Worm (Caenorhabditis elegans) whole organism, L3 larva: ENCODE measurements around the gene otpl-2.

Experiments
- R02D3.7 ChIP-seq: fragments of 150-350 bp; optimal IDR thresholded peaks from 2 replicates; lab custom pipeline; 2014; ENCODE audit warnings: missing biosample characterization, missing genetic modification characterization
- ama-1 ChIP-seq: fragments of 150-350 bp; optimal IDR thresholded peaks from 2 replicates; lab custom pipeline; 2018
- fkh-10 ChIP-seq: sonication (generic microtip); optimal IDR thresholded peaks from 2 replicates; lab custom pipeline; 2017; ENCODE audit warnings: missing biosample characterization, missing genetic modification reagents, missing genetic modification characterization
- fkh-2 ChIP-seq: fragments of 150-350 bp; optimal IDR thresholded peaks from 2 replicates; lab custom pipeline; 2014; ENCODE audit warnings: missing biosample characterization, missing genetic modification reagents, missing genetic modification characterization
- fos-1 ChIP-seq: fragments of 150-350 bp; optimal IDR thresholded peaks from 2 replicates; lab custom pipeline; 2014; ENCODE audit warnings: missing biosample characterization, missing genetic modification characterization
- lin-15B ChIP-seq: fragments of 150-350 bp; optimal IDR thresholded peaks from 2 replicates; lab custom pipeline; 2014; ENCODE audit warnings: missing biosample characterization, missing genetic modification characterization
- nfya-1 ChIP-seq: sonication (generic microtip); optimal IDR thresholded peaks from 2 replicates; lab custom pipeline; 2017; ENCODE audit warnings: missing genetic modification characterization, mild to moderate bottlenecking, missing compliant biosample characterization, antibody characterized with exemption, moderate library complexity; ENCODE audit not compliant: insufficient read depth
- nhr-237 ChIP-seq: fragments of 150-350 bp; optimal IDR thresholded peaks from 2 replicates; lab custom pipeline; 2014; ENCODE audit warnings: missing biosample characterization, missing genetic modification characterization
- nhr-28 ChIP-seq: fragments of 150-350 bp; optimal IDR thresholded peaks from 2 replicates; lab custom pipeline; 2014; ENCODE audit warnings: missing biosample characterization, missing genetic modification characterization
- nhr-77 ChIP-seq: fragments of 150-350 bp; optimal IDR thresholded peaks from 2 replicates; lab custom pipeline; 2014; ENCODE audit warnings: missing biosample characterization, missing genetic modification characterization
- pha-4 ChIP-seq: fragments of 150-350 bp; optimal IDR thresholded peaks from 2 replicates; lab custom pipeline; 2014; ENCODE audit warnings: missing biosample characterization, missing genetic modification reagents, missing genetic modification characterization
- snpc-4 ChIP-seq: fragments of 150-350 bp; optimal IDR thresholded peaks from 2 replicates; lab custom pipeline; 2014; ENCODE audit warnings: missing biosample characterization, missing genetic modification characterization
- unc-62 ChIP-seq: fragments of 150-350 bp; sonication (generic microtip); optimal IDR thresholded peaks from 4 replicates; lab custom pipeline; 2014; ENCODE audit warnings: missing biosample characterization, missing genetic modification reagents, missing genetic modification characterization
- zag-1 ChIP-seq: fragments of 150-350 bp; optimal IDR thresholded peaks from 2 replicates; lab custom pipeline; 2014; ENCODE audit warnings: missing biosample characterization, missing genetic modification characterization

DNA sequence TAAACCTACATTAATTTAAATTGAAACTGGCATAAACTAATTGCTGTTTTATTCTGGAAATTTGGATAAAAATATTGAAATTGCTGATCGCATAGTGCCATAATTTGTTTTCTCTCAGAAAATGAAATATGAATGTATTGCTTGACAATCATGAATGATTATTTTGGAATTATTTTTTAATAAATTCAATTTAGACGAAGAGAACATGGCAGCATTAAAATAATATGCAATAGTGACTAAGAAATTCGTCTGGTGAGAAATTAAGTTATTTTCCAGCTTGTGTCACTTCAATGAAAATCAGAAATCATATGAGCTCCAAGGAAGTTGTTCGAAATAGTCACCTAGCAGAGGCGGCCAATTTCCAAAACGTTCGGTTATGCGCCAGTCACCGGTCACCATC, 41.1 kb downstream of the otpl-2 start, which contains the start of gene srw-133:
- no peak for TF ChIP-seq lin-15B (tag; lab: Kevin White, UChicago)
- no peak for TF ChIP-seq snpc-4 (tag; lab: Kevin White, UChicago)
- TF ChIP-seq pha-4 (tag; lab: Kevin White, UChicago) = no peak
- no peak for TF ChIP-seq unc-62 (GFP tag; lab: Kevin White, UChicago)
- no peak for TF ChIP-seq zag-1 (tag; lab: Kevin White, UChicago)
- no peak for TF ChIP-seq fos-1 (tag; lab: Kevin White, UChicago)
- no peak for TF ChIP-seq nfya-1 (tag; lab: Kevin White, UChicago)
- TF ChIP-seq nhr-77 = no peak
- TF ChIP-seq nhr-28 (tag; lab: Kevin White, UChicago) = no peak
- no peak for TF ChIP-seq fkh-10
- no peak for TF ChIP-seq nhr-237 (tag; lab: Kevin White, UChicago)
- TF ChIP-seq ama-1 (lab: Kevin White, UChicago) = no peak
- no peak for TF ChIP-seq fkh-2 (tag; lab: Kevin White, UChicago)
- no peak for TF ChIP-seq R02D3.7 (tag; lab: Kevin White, UChicago)
